Worm (Caenorhabditis elegans): ENCODE results near the gene col-155.

col-155 gene

ce11 chrV:11375150-11375792 is 14.4 kb downstream of the col-155 start, which contains the start of gene cnb-1 (continued):
- TF ChIP-seq hlh-4 (tag; optimal IDR thresholded peaks at IDR 0.05), result no peak
- no peak for TF ChIP-seq sup-37 (GFP tag; optimal IDR thresholded peaks at IDR 0.05)
- TF ChIP-seq ztf-11 (tag; optimal IDR thresholded peaks at IDR 0.05), result peak in 1 of 2 experiments; percentile 7
- TF ChIP-seq nhr-84 (tag; optimal IDR thresholded peaks at IDR 0.05), result no peak
- peak; percentile 81 for TF ChIP-seq unc-86 (tag; optimal IDR thresholded peaks at IDR 0.05)
- no peak for TF ChIP-seq ets-5 (GFP tag; IDR thresholded peaks at IDR 0.05)
- TF ChIP-seq ces-1 (GFP tag; optimal IDR thresholded peaks at IDR 0.05), result no peak
- TF ChIP-seq nhr-12 (tag; optimal IDR thresholded peaks at IDR 0.05), result no peak
- peak; percentile 79 for TF ChIP-seq mep-1 (tag; optimal IDR thresholded peaks at IDR 0.05)
- TF ChIP-seq lin-15B (tag; optimal IDR thresholded peaks at IDR 0.05), result no peak
- peak; percentile 81 for TF ChIP-seq egl-13 (tag; optimal IDR thresholded peaks at IDR 0.05)
- peak; percentile 83 for TF ChIP-seq swsn-7 (tag; optimal IDR thresholded peaks at IDR 0.05)
- peak; percentile 24 for TF ChIP-seq blmp-1 (tag; optimal IDR thresholded peaks at IDR 0.05)
- peak; percentile 62 for TF ChIP-seq lir-3 (tag; optimal IDR thresholded peaks at IDR 0.05; ENCODE audit: poor library complexity)
- TF ChIP-seq irx-1 (tag; optimal IDR thresholded peaks at IDR 0.05), result peak; percentile 55
- TF ChIP-seq ceh-8 (GFP tag; optimal IDR thresholded peaks at IDR 0.05), result no peak
- peak; percentile 80 for TF ChIP-seq nhr-47 (tag; optimal IDR thresholded peaks at IDR 0.05)
- TF ChIP-seq lin-39 (tag; optimal IDR thresholded peaks at IDR 0.05), result no peak
- TF ChIP-seq ztf-4 (tag; optimal IDR thresholded peaks at IDR 0.05), result no peak
- peak; percentile 59 for TF ChIP-seq nhr-20 (tag; optimal IDR thresholded peaks at IDR 0.05)
- peak; percentile 17 for TF ChIP-seq nhr-11 (tag; optimal IDR thresholded peaks at IDR 0.05)
- TF ChIP-seq pag-3 (tag; optimal IDR thresholded peaks at IDR 0.05; ENCODE audit: borderline replicate concordance, insufficient read depth), result no peak
- peak; percentile 10 for TF ChIP-seq aly-2 (tag; optimal IDR thresholded peaks at IDR 0.05)
- TF ChIP-seq C34B4.2 (tag; optimal IDR thresholded peaks at IDR 0.05), result no peak
- peak; percentile 48 to 58 for TF ChIP-seq lin-35 (GFP tag; optimal IDR thresholded peaks at IDR 0.05)
- TF ChIP-seq elt-3 (tag; optimal IDR thresholded peaks at IDR 0.05), result no peak
- no peak for TF ChIP-seq unc-62 (GFP tag; optimal IDR thresholded peaks at IDR 0.05)
- TF ChIP-seq tbx-2 (tag; optimal IDR thresholded peaks at IDR 0.05), result peak; percentile 79
- TF ChIP-seq mab-9 (GFP tag; IDR thresholded peaks at IDR 0.05), result peak; percentile 52; the same call in 1 of the 2 replicates
- TF ChIP-seq isw-1 (GFP tag; IDR thresholded peaks at IDR 0.05), result peak; percentile 41
- TF ChIP-seq ceh-82 (tag; optimal IDR thresholded peaks at IDR 0.05), result peak; percentile 22 to 60 (median 38)

- TF ChIP-seq ces-1 (GFP tag; optimal IDR thresholded peaks at IDR 0.05) (no peak), dsc-1 (tag; optimal IDR thresholded peaks at IDR 0.05) (peak; percentile 12)
These were observed 15.8 kb downstream of the col-155 start for ce11 chrV:11373918-11374317.

ce11 chrV:11372284-11372878 is 17.3 kb downstream of the col-155 start:
- TF ChIP-seq jun-1 (tag; optimal IDR thresholded peaks at IDR 0.05) (no peak), egl-13 (tag; optimal IDR thresholded peaks at IDR 0.05) (peak; percentile 48), nhr-28 (tag; optimal IDR thresholded peaks at IDR 0.05) (no peak), nhr-85 (tag) (no peak), vab-15 (tag; optimal IDR thresholded peaks at IDR 0.05) (no peak), lin-14 (GFP tag; optimal IDR thresholded peaks at IDR 0.05) (peak; percentile 19)
